Worm (Caenorhabditis elegans) whole organism, L1 larva: ENCODE measurements around the gene F59B2.8.

ENCODE experiments used
- C04F5.9 ChIP-seq: sonication (generic microtip); optimal IDR thresholded peaks from 2 replicates; lab custom pipeline; 2016; ENCODE audit warnings: missing genetic modification characterization, missing compliant biosample characterization
- F16B12.6 ChIP-seq: fragments of 150-350 bp; optimal IDR thresholded peaks from 2 replicates; lab custom pipeline; 2014; ENCODE audit warnings: missing biosample characterization, missing genetic modification characterization
- blmp-1 ChIP-seq: fragments of 150-350 bp; optimal IDR thresholded peaks from 2 replicates; lab custom pipeline; 2014; ENCODE audit warnings: missing biosample characterization, missing genetic modification characterization
- ceh-63 ChIP-seq: fragments of 200-800 bp; sonication (Bioruptor generic); optimal IDR thresholded peaks from 2 replicates; lab custom pipeline; 2018; ENCODE audit warnings: mild to moderate bottlenecking, missing genetic modification characterization, missing compliant biosample characterization
- ceh-82 ChIP-seq, 3 experiments: fragments of 150-350 bp in 1 of 3; sonication (generic microtip) in 2 of 3; optimal IDR thresholded peaks; 2 replicates each; lab custom pipeline; 2014 to 2017; ENCODE audit warnings: missing biosample characterization in 3 of 3, missing genetic modification characterization in 3 of 3
- ceh-88 ChIP-seq: fragments of 200-800 bp; sonication (Bioruptor generic); IDR thresholded peaks from 2 replicates; pipeline ENCODE4 v1.3.6; 2022; ENCODE audit warnings: missing genetic modification characterization, missing compliant biosample characterization
- ceh-90 ChIP-seq: sonication (generic microtip); optimal IDR thresholded peaks from 2 replicates; lab custom pipeline; 2016; ENCODE audit warnings: missing genetic modification characterization, missing compliant biosample characterization
- dpl-1 ChIP-seq, 3 experiments: fragments of 150-350 bp in 2 of 3; sonication (generic microtip) in 1 of 3; optimal IDR thresholded peaks; 2 replicates each; lab custom pipeline; 2014 to 2017; ENCODE audit warnings: missing biosample characterization in 3 of 3, missing genetic modification characterization in 3 of 3, missing genetic modification reagents in 3 of 3
- dsc-1 ChIP-seq: sonication (generic microtip); optimal IDR thresholded peaks from 2 replicates; lab custom pipeline; 2016; ENCODE audit warnings: mild to moderate bottlenecking, missing genetic modification characterization, missing compliant biosample characterization
- efl-1 ChIP-seq, 4 experiments: fragments of 150-350 bp; optimal IDR thresholded peaks in 3 of 4; peaks in 1 of 4; 1 replicate in 1 of 4; 2 replicates in 3 of 4; lab custom pipeline; 2014; ENCODE audit warnings: missing biosample characterization in 2 of 4, missing genetic modification characterization in 2 of 4, missing genetic modification reagents in 2 of 4
- elt-2 ChIP-seq: sonication (generic microtip); optimal IDR thresholded peaks from 2 replicates; lab custom pipeline; 2016; ENCODE audit warnings: missing genetic modification characterization, mild to moderate bottlenecking, inconsistent platforms, missing compliant biosample characterization, missing genetic modification reagents
- elt-3 ChIP-seq, 6 experiments: fragments of 150-350 bp in 1 of 6; sonication (generic microtip); optimal IDR thresholded peaks; 2 replicates each; lab custom pipeline; 2017 to 2018; ENCODE audit warnings: missing biosample characterization in 6 of 6, missing genetic modification characterization in 6 of 6, inconsistent platforms in 1 of 6
- ets-5 ChIP-seq: fragments of 200-800 bp; sonication (Bioruptor generic); IDR thresholded peaks from 2 replicates; pipeline ENCODE4 v1.3.6; 2022; ENCODE audit warnings: missing genetic modification characterization, missing compliant biosample characterization
- fkh-4 ChIP-seq: sonication (generic microtip); optimal IDR thresholded peaks from 2 replicates; lab custom pipeline; 2016; ENCODE audit warnings: missing compliant biosample characterization, missing genetic modification characterization, borderline replicate concordance
- fkh-8 ChIP-seq: sonication (generic microtip); optimal IDR thresholded peaks from 2 replicates; lab custom pipeline; 2016; ENCODE audit warnings: mild to moderate bottlenecking, missing genetic modification characterization, missing compliant biosample characterization
- hlh-17 ChIP-seq: fragments of 200-800 bp; sonication (Bioruptor generic); optimal IDR thresholded peaks from 2 replicates; lab custom pipeline; 2018; ENCODE audit warnings: missing genetic modification characterization, mild to moderate bottlenecking, missing compliant biosample characterization, moderate library complexity, borderline replicate concordance
- hlh-4 ChIP-seq: sonication (generic microtip); optimal IDR thresholded peaks from 2 replicates; lab custom pipeline; 2016; ENCODE audit warnings: mild to moderate bottlenecking, missing genetic modification characterization, missing compliant biosample characterization
- isw-1 ChIP-seq: fragments of 200-800 bp; sonication (Bioruptor generic); IDR thresholded peaks from 2 replicates; pipeline ENCODE4 v1.3.6; 2022; ENCODE audit warnings: missing genetic modification characterization, missing compliant biosample characterization
- lin-13 ChIP-seq: fragments of 150-350 bp; optimal IDR thresholded peaks from 2 replicates; lab custom pipeline; 2014; ENCODE audit warnings: missing biosample characterization, missing genetic modification reagents, missing genetic modification characterization
- lin-14 ChIP-seq: fragments of 200-800 bp; sonication (Bioruptor generic); optimal IDR thresholded peaks from 2 replicates; lab custom pipeline; 2018; ENCODE audit warnings: mild to moderate bottlenecking, missing genetic modification characterization, moderate library complexity, missing compliant biosample characterization
- lin-35 ChIP-seq, 2 experiments: fragments of 150-350 bp; optimal IDR thresholded peaks; 2 replicates each; lab custom pipeline; 2014; ENCODE audit warnings: missing biosample characterization in 2 of 2, missing genetic modification characterization in 2 of 2, missing genetic modification reagents in 2 of 2
- mab-9 ChIP-seq: fragments of 200-800 bp; sonication (Bioruptor generic); IDR thresholded peaks from 2 replicates; pipeline ENCODE4 v1.3.6; 2022; ENCODE audit warnings: missing genetic modification reagents, missing genetic modification characterization, missing compliant biosample characterization
- mdl-1 ChIP-seq, 2 experiments: fragments of 150-350 bp; optimal IDR thresholded peaks; 2 replicates each; lab custom pipeline; 2014 to 2017; ENCODE audit warnings: missing biosample characterization in 2 of 2, missing genetic modification characterization in 2 of 2, inconsistent platforms in 1 of 2
- nhr-19 ChIP-seq: fragments of 200-800 bp; sonication (Bioruptor generic); conservative IDR thresholded peaks from 2 replicates; pipeline ENCODE4 v1.3.6; 2022; ENCODE audit warnings: missing genetic modification characterization, missing compliant biosample characterization
- nhr-20 ChIP-seq: sonication (generic microtip); optimal IDR thresholded peaks from 2 replicates; lab custom pipeline; 2016; ENCODE audit warnings: mild to moderate bottlenecking, missing genetic modification characterization, missing compliant biosample characterization
- nhr-237 ChIP-seq: fragments of 150-350 bp; optimal IDR thresholded peaks from 2 replicates; lab custom pipeline; 2014; ENCODE audit warnings: missing biosample characterization, missing genetic modification characterization
- nhr-28 ChIP-seq: fragments of 150-350 bp; optimal IDR thresholded peaks from 2 replicates; lab custom pipeline; 2014; ENCODE audit warnings: missing biosample characterization, missing genetic modification characterization
- nhr-71 ChIP-seq: sonication (generic microtip); optimal IDR thresholded peaks from 2 replicates; lab custom pipeline; 2016; ENCODE audit warnings: mild to moderate bottlenecking, missing genetic modification characterization, moderate library complexity, missing compliant biosample characterization
- nhr-77 ChIP-seq: fragments of 150-350 bp; optimal IDR thresholded peaks from 2 replicates; lab custom pipeline; 2014; ENCODE audit warnings: missing biosample characterization, missing genetic modification characterization
- nhr-85 ChIP-seq: sonication (generic microtip); peaks from one replicate; lab custom pipeline; 2016; ENCODE audit warnings: missing genetic modification characterization, inconsistent platforms, missing compliant biosample characterization
- nhr-90 ChIP-seq: sonication (generic microtip); optimal IDR thresholded peaks from 2 replicates; lab custom pipeline; 2016; ENCODE audit warnings: mild to moderate bottlenecking, missing genetic modification characterization, missing compliant biosample characterization; ENCODE audit not compliant: poor library complexity
- pag-3 ChIP-seq: sonication (generic microtip); optimal IDR thresholded peaks from 2 replicates; lab custom pipeline; 2017; ENCODE audit warnings: missing genetic modification characterization, mild to moderate bottlenecking, missing compliant biosample characterization, antibody characterized with exemption, borderline replicate concordance; ENCODE audit not compliant: insufficient read depth
- pqm-1 ChIP-seq: sonication (generic microtip); optimal IDR thresholded peaks from 3 replicates; lab custom pipeline; 2017; ENCODE audit warnings: missing biosample characterization, missing genetic modification characterization
- snu-23 ChIP-seq: sonication (generic microtip); optimal IDR thresholded peaks from 2 replicates; lab custom pipeline; 2016; ENCODE audit warnings: missing genetic modification characterization, missing compliant biosample characterization
- sptf-1 ChIP-seq: fragments of 150-350 bp; optimal IDR thresholded peaks from 2 replicates; lab custom pipeline; 2014; ENCODE audit warnings: missing biosample characterization, missing genetic modification characterization
- tbx-2 ChIP-seq: sonication (generic microtip); optimal IDR thresholded peaks from 2 replicates; lab custom pipeline; 2016; ENCODE audit warnings: missing genetic modification characterization, missing compliant biosample characterization
- unc-30 ChIP-seq: sonication (generic microtip); optimal IDR thresholded peaks from 2 replicates; lab custom pipeline; 2017; ENCODE audit warnings: missing biosample characterization, missing genetic modification characterization
- unc-62 ChIP-seq: fragments of 150-350 bp; optimal IDR thresholded peaks from 2 replicates; lab custom pipeline; 2014; ENCODE audit warnings: missing biosample characterization, missing genetic modification reagents, missing genetic modification characterization
- unc-98 ChIP-seq: fragments of 200-800 bp; sonication (Bioruptor generic); IDR thresholded peaks from 2 replicates; pipeline ENCODE4 v1.3.6; 2022; ENCODE audit warnings: missing genetic modification characterization, missing compliant biosample characterization
- vab-15 ChIP-seq: sonication (generic microtip); optimal IDR thresholded peaks from 2 replicates; lab custom pipeline; 2017; ENCODE audit warnings: missing genotype, mild to moderate bottlenecking, missing genetic modification characterization, missing compliant biosample characterization
- zag-1 ChIP-seq: fragments of 150-350 bp; optimal IDR thresholded peaks from 2 replicates; lab custom pipeline; 2014; ENCODE audit warnings: missing biosample characterization, missing genetic modification characterization
- ztf-4 ChIP-seq: fragments of 150-350 bp; optimal IDR thresholded peaks from 2 replicates; lab custom pipeline; 2014; ENCODE audit warnings: missing biosample characterization, missing genetic modification characterization

The F59B2.8 gene

ce11 chrIII:8985965-8986364, 24.0 kb downstream of the F59B2.8 start:
- TF ChIP-seq ets-5 (GFP tag; lab: Robert Waterston, UW): no peak
- no peak for TF ChIP-seq ceh-63 (GFP tag; lab: Kevin White, UChicago)
- no peak for TF ChIP-seq lin-13 (GFP tag; lab: Kevin White, UChicago)
- no peak for TF ChIP-seq mab-9 (GFP tag; lab: Robert Waterston, UW)
- no peak for TF ChIP-seq hlh-4 (tag; lab: Kevin White, UChicago)
- TF ChIP-seq elt-3 (tag; optimal IDR thresholded peaks at IDR 0.05; lab: Kevin White, UChicago): peak in 1 of 6 experiments; percentile 62
- peak; percentile 42 for TF ChIP-seq tbx-2
- TF ChIP-seq snu-23 (GFP tag; lab: Kevin White, UChicago): peak; percentile 13
- TF ChIP-seq ceh-82 (tag; optimal IDR thresholded peaks at IDR 0.05; lab: Kevin White, UChicago): no peak
- TF ChIP-seq nhr-90: peak; percentile 31
- TF ChIP-seq vab-15 (tag; lab: Kevin White, UChicago): no peak
- no peak for TF ChIP-seq F16B12.6
- TF ChIP-seq elt-2 (tag; lab: Kevin White, UChicago): peak; percentile 41
- no peak for TF ChIP-seq nhr-77
- no peak for TF ChIP-seq unc-30 (tag; lab: Kevin White, UChicago)
- peak; percentile 8 for TF ChIP-seq nhr-20 (tag; lab: Kevin White, UChicago)
- no peak for TF ChIP-seq nhr-28
- peak; percentile 61 for TF ChIP-seq lin-14 (GFP tag; lab: Kevin White, UChicago)
- peak; percentile 4 for TF ChIP-seq dsc-1 (tag; lab: Kevin White, UChicago)
- no peak for TF ChIP-seq ceh-90 (tag; lab: Kevin White, UChicago)
- peak in 1 of 2 experiments; percentile 44 for TF ChIP-seq mdl-1 (tag; optimal IDR thresholded peaks at IDR 0.05; lab: Kevin White, UChicago)
- TF ChIP-seq efl-1 (optimal IDR thresholded peaks at IDR 0.05; lab: Kevin White, UChicago): no peak
- peak in 1 of 2 experiments; percentile 76 for TF ChIP-seq efl-1 (GFP tag; optimal IDR thresholded peaks at IDR 0.05 in 1 of 2; lab: Kevin White, UChicago)
- peak; percentile 16 for TF ChIP-seq fkh-8 (tag; lab: Kevin White, UChicago)
- TF ChIP-seq unc-62 (GFP tag; lab: Kevin White, UChicago): no peak
- TF ChIP-seq nhr-71 (tag; lab: Kevin White, UChicago): peak; percentile 10
- TF ChIP-seq lin-35 (GFP tag; optimal IDR thresholded peaks at IDR 0.05; lab: Kevin White, UChicago): peak in 1 of 2 experiments; percentile 54
- TF ChIP-seq isw-1 (GFP tag; lab: Robert Waterston, UW): no peak
- no peak for TF ChIP-seq ceh-88 (GFP tag; lab: Robert Waterston, UW)
- peak; percentile 49 for TF ChIP-seq nhr-85
- no peak for TF ChIP-seq nhr-19 (GFP tag; lab: Robert Waterston, UW)
- peak; percentile 92 for TF ChIP-seq blmp-1 (tag; lab: Kevin White, UChicago)

- TF ChIP-seq C04F5.9 (tag; lab: Kevin White, UChicago) (no peak), unc-98 (GFP tag; lab: Robert Waterston, UW) (no peak), vab-15 (tag; lab: Kevin White, UChicago) (no peak), lin-35 (GFP tag; optimal IDR thresholded peaks at IDR 0.05; lab: Kevin White, UChicago) (peak in 1 of 2 experiments; percentile 11), F16B12.6 (peak; percentile 5), pqm-1 (no peak), fkh-8 (tag; lab: Kevin White, UChicago) (no peak), fkh-4 (tag; lab: Kevin White, UChicago) (no peak), pag-3 (tag; lab: Kevin White, UChicago) (no peak), nhr-237 (tag; lab: Kevin White, UChicago) (no peak), nhr-85 (no peak), ceh-82 (tag; optimal IDR thresholded peaks at IDR 0.05; lab: Kevin White, UChicago) (no peak), unc-62 (GFP tag; lab: Kevin White, UChicago) (no peak), ztf-4 (tag; lab: Kevin White, UChicago) (no peak), sptf-1 (tag; lab: Kevin White, UChicago) (no peak), hlh-17 (no peak), zag-1 (tag; lab: Kevin White, UChicago) (no peak), efl-1 (optimal IDR thresholded peaks at IDR 0.05; lab: Kevin White, UChicago) (no peak), efl-1 (GFP tag; optimal IDR thresholded peaks at IDR 0.05 in 1 of 2; lab: Kevin White, UChicago) (peak in 1 of 2 experiments; percentile 41), dpl-1 (GFP tag; optimal IDR thresholded peaks at IDR 0.05; lab: Kevin White, UChicago) (peak in 1 of 3 experiments; percentile 40)
- TF ChIP-seq, all 84 proteins: peak for 4
Observed at ce11 chrIII:8985461-8985860, 24.5 kb downstream of the F59B2.8 start.
